Fruit fly (Drosophila melanogaster) whole organism, pupa: ENCODE data around the gene FMRFaR.

ENCODE experiments used
- CG10348 ChIP-seq: fragments of 200-800 bp; sonication (Bioruptor generic); IDR thresholded peaks from 2 replicates; pipeline ENCODE4 v1.3.6; 2022; ENCODE audit warnings: missing biosample characterization, missing genetic modification characterization
- CG12605 ChIP-seq: fragments of 200-800 bp; sonication (Bioruptor generic); IDR thresholded peaks from 2 replicates; pipeline ENCODE4 v1.3.6; 2022; ENCODE audit warnings: missing biosample characterization, missing genetic modification characterization
- CG13204 ChIP-seq: fragments of 200-800 bp; sonication (Bioruptor generic); optimal IDR thresholded peaks from 2 replicates; lab custom pipeline; 2018; ENCODE audit warnings: missing biosample characterization, mild to moderate bottlenecking, missing genetic modification characterization, moderate library complexity
- CG14655 ChIP-seq: fragments of 200-800 bp; sonication (Bioruptor generic); optimal IDR thresholded peaks from 3 replicates; lab custom pipeline; 2017; ENCODE audit warnings: mild to moderate bottlenecking, missing biosample characterization, missing genetic modification reagents, missing genetic modification characterization
- CG15710 ChIP-seq: fragments of 200-800 bp; sonication (Bioruptor generic); optimal IDR thresholded peaks from 2 replicates; lab custom pipeline; 2018; ENCODE audit warnings: missing biosample characterization, mild to moderate bottlenecking, missing genetic modification characterization, moderate library complexity
- CG17806 ChIP-seq: fragments of 200-800 bp; sonication (Bioruptor generic); optimal IDR thresholded peaks from 2 replicates; lab custom pipeline; 2018; ENCODE audit warnings: missing biosample characterization, mild to moderate bottlenecking, missing genetic modification characterization, moderate library complexity
- CG32121 ChIP-seq: fragments of 200-800 bp; sonication (Bioruptor generic); IDR thresholded peaks from 2 replicates; pipeline ENCODE4 v1.3.6; 2022; ENCODE audit warnings: missing biosample characterization, missing genetic modification characterization
- CG34367 ChIP-seq: fragments of 200-800 bp; sonication (Bioruptor generic); optimal IDR thresholded peaks from 2 replicates; lab custom pipeline; 2018; ENCODE audit warnings: missing biosample characterization, mild to moderate bottlenecking, missing genetic modification characterization
- CG4496 ChIP-seq: fragments of 200-800 bp; sonication (Bioruptor generic); IDR thresholded peaks from 3 replicates; pipeline ENCODE4 v1.3.6; 2022; ENCODE audit warnings: missing biosample characterization, missing genetic modification characterization
- CG8159 ChIP-seq: fragments of 200-800 bp; sonication (Bioruptor generic); optimal IDR thresholded peaks from 3 replicates; lab custom pipeline; 2018; ENCODE audit warnings: missing biosample characterization, mild to moderate bottlenecking, missing genetic modification characterization, moderate library complexity
- CG8301 ChIP-seq: fragments of 200-800 bp; sonication (Bioruptor generic); optimal IDR thresholded peaks from 2 replicates; lab custom pipeline; 2018; ENCODE audit warnings: missing biosample characterization, mild to moderate bottlenecking, missing genetic modification characterization
- CG9948 ChIP-seq: fragments of 200-800 bp; sonication (Bioruptor generic); optimal IDR thresholded peaks from 2 replicates; lab custom pipeline; 2018; ENCODE audit warnings: missing biosample characterization, mild to moderate bottlenecking, missing genetic modification characterization, moderate library complexity
- D1 ChIP-seq: fragments of 200-800 bp; sonication (Bioruptor generic); optimal IDR thresholded peaks from 2 replicates; lab custom pipeline; 2018; ENCODE audit warnings: missing biosample characterization, mild to moderate bottlenecking, missing genetic modification characterization, moderate library complexity
- EcR ChIP-seq: fragments of 200-800 bp; sonication (Bioruptor generic); optimal IDR thresholded peaks from 3 replicates; lab custom pipeline; 2019; ENCODE audit warnings: missing biosample characterization, missing genetic modification characterization, mild to moderate bottlenecking, moderate library complexity, missing genetic modification reagents
- Ets98B ChIP-seq: fragments of 200-800 bp; sonication (Bioruptor generic); IDR thresholded peaks from 2 replicates; pipeline ENCODE4 v1.3.6; 2022; ENCODE audit warnings: missing biosample characterization, missing genetic modification characterization
- Pif1A ChIP-seq: fragments of 200-800 bp; sonication (Bioruptor generic); optimal IDR thresholded peaks from 3 replicates; lab custom pipeline; 2016; ENCODE audit warnings: missing biosample characterization, missing genetic modification characterization
- Pif1B ChIP-seq: fragments of 200-800 bp; sonication (Bioruptor generic); optimal IDR thresholded peaks from 3 replicates; lab custom pipeline; 2016; ENCODE audit warnings: missing biosample characterization, missing genetic modification characterization
- Snoo ChIP-seq: fragments of 200-800 bp; sonication (Bioruptor generic); optimal IDR thresholded peaks from 3 replicates; lab custom pipeline; 2017; ENCODE audit warnings: missing biosample characterization, mild to moderate bottlenecking, missing genetic modification characterization, inconsistent platforms
- fd96Ca ChIP-seq: fragments of 200-800 bp; sonication (Bioruptor generic); IDR thresholded peaks from 3 replicates; pipeline ENCODE4 v1.3.6; 2022; ENCODE audit warnings: missing biosample characterization, missing genetic modification characterization
- gl ChIP-seq: fragments of 200-800 bp; sonication (Bioruptor generic); optimal IDR thresholded peaks from 2 replicates; lab custom pipeline; 2018; ENCODE audit warnings: missing biosample characterization, mild to moderate bottlenecking, missing genetic modification characterization
- rn ChIP-seq: fragments of 200-800 bp; sonication (Bioruptor generic); IDR thresholded peaks from 2 replicates; pipeline ENCODE4 v1.3.6; 2022; ENCODE audit warnings: missing biosample characterization, missing genetic modification characterization

FMRFaR gene

DNA sequence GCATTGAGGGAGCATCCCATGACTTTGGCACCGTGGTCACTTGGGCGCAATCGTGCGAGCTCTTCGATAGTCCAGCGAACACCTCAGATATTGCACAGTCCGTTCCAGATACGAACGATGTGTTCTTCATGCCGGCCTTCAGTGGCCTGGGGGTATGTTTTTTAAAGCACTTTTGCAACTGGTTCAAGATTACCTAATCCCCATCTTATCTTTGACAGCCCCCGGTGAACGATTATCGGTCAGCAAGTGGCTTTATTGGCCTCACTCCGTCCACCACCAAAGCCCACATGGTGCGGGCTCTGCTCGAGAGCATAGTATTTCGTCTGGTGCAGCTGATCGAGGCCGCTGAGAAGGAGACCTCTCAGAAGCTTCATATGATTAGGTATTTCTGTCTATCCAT is 52.6 kb downstream of the FMRFaR start:
- TF ChIP-seq CG32121 (GFP tag; lab: Robert Waterston, UW): no peak
- no peak for TF ChIP-seq CG12605 (GFP tag; lab: Robert Waterston, UW)
- no peak for TF ChIP-seq CG13204 (GFP tag; lab: Kevin White, UChicago)
- TF ChIP-seq Snoo: no peak
- TF ChIP-seq CG8301 (tag; lab: Kevin White, UChicago): no peak

DNA sequence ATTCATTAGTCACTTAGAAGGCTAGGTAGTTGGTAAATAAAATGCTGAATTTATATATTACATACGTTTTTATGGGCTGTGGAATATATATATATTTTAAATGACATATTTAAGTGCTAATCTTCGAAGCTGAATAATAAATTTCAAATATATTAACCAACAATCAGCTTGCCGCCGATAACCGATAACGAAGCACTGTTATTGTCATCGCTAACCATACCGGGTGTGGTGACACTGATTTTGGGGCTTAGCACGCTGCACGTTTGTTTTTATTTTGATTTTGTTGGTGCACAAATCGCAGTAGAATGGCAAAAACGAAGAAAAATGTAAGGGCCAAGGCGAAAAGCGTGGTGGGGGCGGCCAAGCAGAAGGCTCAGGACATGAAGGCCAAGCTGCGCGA is 53.3 kb downstream of the FMRFaR start, which contains the start of gene CG16753:
Gene CG16753 (plus strand): TSS at position 229 of the 400 bp plus-strand sequence.
- TF ChIP-seq CG15710 (tag; lab: Kevin White, UChicago) (no peak), CG34367 (tag; lab: Kevin White, UChicago) (no peak), CG17806 (tag; lab: Kevin White, UChicago) (no peak), Ets98B (GFP tag; lab: Robert Waterston, UW) (no peak), CG9948 (tag; lab: Kevin White, UChicago) (no peak), CG8301 (tag; lab: Kevin White, UChicago) (no peak)

DNA sequence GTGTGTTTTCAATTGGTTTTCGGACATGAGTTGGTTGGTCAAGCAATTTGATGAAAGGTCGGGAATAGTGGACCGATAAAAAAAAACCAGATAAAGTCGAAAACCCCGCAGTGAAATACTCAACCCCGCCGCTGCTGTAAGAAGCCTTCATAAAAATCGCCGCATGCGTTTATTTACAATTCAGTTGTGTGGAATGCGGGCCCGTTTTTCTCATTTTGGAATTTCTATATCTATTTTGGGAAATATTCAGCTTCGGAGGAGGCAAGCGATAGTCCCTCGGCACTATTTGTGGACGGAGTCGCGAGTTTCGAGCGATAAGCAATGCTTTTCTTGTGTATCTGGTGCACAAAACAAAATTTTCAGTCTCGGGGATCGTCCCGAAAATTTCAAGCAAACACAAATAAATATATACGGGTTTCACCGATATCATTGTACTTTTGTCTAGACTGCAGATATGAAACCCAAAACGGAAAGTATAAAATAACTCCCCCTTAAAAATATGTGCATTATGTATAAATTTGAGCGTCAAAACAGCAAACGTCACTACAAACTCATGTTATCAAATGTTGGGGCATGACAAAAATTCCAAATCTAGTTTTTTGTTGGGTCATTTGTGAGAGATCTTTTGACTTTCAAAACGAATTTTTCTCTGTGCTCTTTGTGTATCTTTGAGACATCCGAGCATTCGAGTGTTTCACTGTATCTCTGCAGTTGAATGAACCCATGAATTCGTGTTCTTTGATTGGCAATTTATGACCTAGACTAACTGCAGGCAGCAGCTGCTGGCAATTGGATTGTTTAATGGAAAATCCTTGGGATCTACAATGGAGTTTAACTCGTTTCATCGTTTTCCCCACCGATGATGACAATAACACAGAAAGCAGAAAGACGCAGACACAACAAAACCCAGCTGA is 57.7 kb downstream of the FMRFaR start:
- TF ChIP-seq CG8301 (tag; lab: Kevin White, UChicago) (peak; percentile 44), Ets98B (GFP tag; lab: Robert Waterston, UW) (no peak), CG8159 (tag; lab: Kevin White, UChicago) (peak; percentile 16), CG9948 (tag; lab: Kevin White, UChicago) (peak; percentile 10)

DNA sequence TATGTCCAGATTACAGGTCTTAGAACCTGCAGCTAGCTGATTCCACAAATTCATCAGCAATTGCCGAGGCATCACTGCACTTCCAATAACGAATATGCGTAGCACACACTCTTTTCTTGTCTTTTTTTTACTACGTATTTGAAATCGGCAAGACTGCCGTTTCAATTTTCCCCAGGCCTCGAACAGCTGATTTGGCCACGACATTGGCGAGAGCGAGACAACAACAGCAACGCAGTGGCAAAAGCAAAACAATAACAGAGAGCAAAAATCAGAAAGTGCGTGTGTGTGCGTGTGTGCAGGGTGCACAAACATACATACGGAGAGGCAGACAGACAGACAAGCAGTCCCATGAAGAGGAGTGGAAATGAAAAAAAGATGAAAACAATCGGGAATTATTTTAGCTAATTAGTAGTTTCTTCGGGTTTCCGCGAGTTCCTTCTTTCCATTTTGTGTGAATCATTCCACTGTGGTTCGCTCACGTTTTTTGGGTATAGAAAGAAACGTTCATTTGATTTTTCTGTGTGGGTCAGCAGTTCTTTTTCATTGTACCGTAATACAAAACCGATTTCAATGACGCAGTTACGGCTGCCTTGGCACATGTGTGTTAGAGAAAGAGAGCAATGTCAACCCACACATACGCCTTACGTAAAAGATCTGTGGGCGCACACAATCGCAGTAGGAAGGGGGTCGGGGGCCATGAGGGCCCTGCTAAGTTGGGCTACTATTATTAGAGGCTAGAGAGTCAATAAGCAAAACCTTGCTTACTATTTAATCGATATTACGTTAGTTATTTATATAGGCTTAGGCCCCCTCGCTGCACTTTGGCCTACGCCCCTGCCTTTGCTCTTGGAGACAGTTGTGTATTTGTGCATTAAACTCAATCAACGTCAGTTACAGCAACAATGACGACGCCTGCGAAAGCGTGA is 58.8 kb downstream of the FMRFaR start:
- TF ChIP-seq Pif1B (GFP tag; lab: Kevin White, UChicago) (peak; percentile 99), gl (tag; lab: Kevin White, UChicago) (peak; percentile 97), CG12605 (GFP tag; lab: Robert Waterston, UW) (peak; percentile 99), CG17806 (tag; lab: Kevin White, UChicago) (peak; percentile 99), CG4496 (GFP tag; lab: Robert Waterston, UW) (peak; percentile 100), CG14655 (GFP tag; lab: Kevin White, UChicago) (peak; percentile 99), D1 (tag; lab: Kevin White, UChicago) (peak; percentile 83), fd96Ca (peak; percentile 100), CG10348 (peak; percentile 100), Ets98B (GFP tag; lab: Robert Waterston, UW) (peak; percentile 100), CG15710 (tag; lab: Kevin White, UChicago) (peak; percentile 99), Pif1A (GFP tag; lab: Kevin White, UChicago) (peak; percentile 100), CG34367 (tag; lab: Kevin White, UChicago) (peak; percentile 99), CG9948 (tag; lab: Kevin White, UChicago) (peak; percentile 98), rn (peak; percentile 100), CG8159 (tag; lab: Kevin White, UChicago) (peak; percentile 99), CG32121 (GFP tag; lab: Robert Waterston, UW) (peak; percentile 100), CG13204 (GFP tag; lab: Kevin White, UChicago) (peak; percentile 94), EcR (peak; percentile 87), Snoo (peak; percentile 100), CG8301 (tag; lab: Kevin White, UChicago) (peak; percentile 99)
